Worm (Caenorhabditis elegans): Measurements from ENCODE around the gene pqn-53.
"Not testable (repeated sequence)": the region's sequence is repeated elsewhere in the genome, so short reads cannot be mapped to it uniquely, and the experiment has no call there.

The pqn-53 gene

ce11 chrV:12037889-12038288, 27.3 kb downstream of the pqn-53 start:
- TF ChIP-seq unc-62 (GFP tag; optimal IDR thresholded peaks at IDR 0.05): no peak

DNA sequence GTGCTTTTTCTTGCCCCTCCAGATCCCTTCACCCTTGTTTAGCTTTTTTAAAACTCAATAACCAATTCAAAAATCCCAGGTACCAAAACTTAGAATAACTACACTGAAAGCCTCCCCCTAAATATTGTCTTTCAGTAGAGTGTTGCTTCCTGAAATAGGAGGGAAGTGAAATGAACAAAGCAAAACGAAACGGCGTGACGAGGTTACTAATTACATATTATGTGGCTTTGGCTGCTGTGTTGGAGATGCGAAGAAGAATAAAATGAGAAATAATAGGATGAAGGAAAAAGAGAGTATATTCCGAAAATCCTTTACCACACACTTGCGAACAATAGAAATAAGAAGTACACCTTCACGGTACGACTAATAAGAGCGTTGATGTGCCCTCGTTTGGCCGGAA, 29.1 kb downstream of the pqn-53 start:
- no peak for TF ChIP-seq unc-62 (GFP tag; optimal IDR thresholded peaks at IDR 0.05)

DNA sequence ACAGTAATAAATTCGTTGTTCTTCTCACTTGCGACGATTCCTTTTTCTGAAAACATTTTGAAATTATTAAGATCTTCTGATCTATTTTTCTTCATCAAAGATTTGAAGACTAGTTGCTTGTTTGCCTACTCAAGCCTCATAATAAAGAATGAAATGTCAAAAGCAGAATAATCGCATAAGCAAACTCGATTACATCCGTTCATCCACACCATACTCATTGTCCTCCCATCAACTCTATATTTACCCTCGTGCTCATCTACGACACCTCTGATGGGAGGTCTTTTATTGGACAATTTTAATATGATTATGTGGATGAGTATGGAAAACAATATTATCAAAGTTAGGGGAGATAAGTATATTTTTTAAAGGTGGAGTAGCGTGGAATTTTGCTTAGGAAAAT, 31.4 kb downstream of the pqn-53 start:
- TF ChIP-seq unc-62 (GFP tag; optimal IDR thresholded peaks at IDR 0.05): no peak

DNA sequence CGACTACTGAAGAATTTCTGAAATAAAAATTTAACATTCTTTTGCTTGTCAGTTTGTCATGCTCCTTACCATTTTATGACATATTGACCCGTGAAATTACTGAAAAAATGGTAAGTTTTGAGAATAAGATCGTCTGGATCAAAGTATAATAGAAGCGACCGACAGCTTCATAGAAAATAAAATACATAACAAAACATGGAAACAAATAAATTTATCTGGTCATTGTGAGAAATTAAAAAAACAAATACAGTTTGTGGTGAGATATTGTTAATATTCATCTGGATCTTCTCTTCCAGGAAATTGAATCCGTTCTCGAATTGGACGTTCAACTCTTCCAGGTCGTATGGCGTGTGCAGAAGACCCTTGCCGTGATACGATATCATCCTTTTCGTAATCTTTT, 33.1 kb downstream of the pqn-53 start, which contains the start of gene pkc-1:
TSS of gene pkc-1 (minus strand) at position 101 of the 400 bp plus-strand sequence.
- TF ChIP-seq unc-62 (GFP tag; optimal IDR thresholded peaks at IDR 0.05): no peak

DNA sequence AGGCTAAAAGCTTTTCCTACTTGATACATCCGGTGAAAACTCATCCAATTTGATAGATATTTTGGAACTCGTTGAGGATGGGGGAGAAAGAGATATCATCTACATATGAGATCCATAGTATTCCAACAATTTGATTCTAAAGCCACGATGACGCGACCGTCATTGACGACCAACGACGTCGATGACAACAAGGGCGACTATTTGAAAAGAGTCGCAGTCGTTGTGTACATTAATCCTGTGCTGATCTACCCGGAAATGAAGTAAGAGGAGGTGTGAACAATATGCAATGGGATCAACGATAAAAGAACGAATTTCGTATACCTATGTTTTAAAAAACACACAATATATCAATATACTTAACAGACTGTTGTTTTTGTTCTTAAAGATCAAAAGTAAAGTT, 37.0 kb downstream of the pqn-53 start:
- no peak for TF ChIP-seq unc-62 (GFP tag; optimal IDR thresholded peaks at IDR 0.05)

ce11 chrV:12026878-12027477, 38.2 kb downstream of the pqn-53 start:
- TF ChIP-seq unc-62 (GFP tag; optimal IDR thresholded peaks at IDR 0.05): no peak

- no peak for TF ChIP-seq unc-62 (GFP tag; optimal IDR thresholded peaks at IDR 0.05)
These were observed 39.5 kb downstream of the pqn-53 start for ce11 chrV:12025683-12026082.

ce11 chrV:12024273-12024672, 40.9 kb downstream of the pqn-53 start:
- TF ChIP-seq unc-62 (GFP tag; optimal IDR thresholded peaks at IDR 0.05): no peak

ce11 chrV:12020940-12021339, 44.3 kb downstream of the pqn-53 start:
- TF ChIP-seq unc-62 (GFP tag; optimal IDR thresholded peaks at IDR 0.05): no peak

- TF ChIP-seq unc-62 (GFP tag; optimal IDR thresholded peaks at IDR 0.05): not testable (repeated sequence)
These were observed 45.2 kb downstream of the pqn-53 start, which contains the start of gene F10C2.3 for ce11 chrV:12020026-12020425. F10C2.3 (plus strand) TSS chrV:12020326.
